Worm (Caenorhabditis elegans): ENCODE results near the gene dyn-1.
A peak's percentile ranks its signal among the peaks of the same experiment; 100 is the strongest.

Gene dyn-1

DNA sequence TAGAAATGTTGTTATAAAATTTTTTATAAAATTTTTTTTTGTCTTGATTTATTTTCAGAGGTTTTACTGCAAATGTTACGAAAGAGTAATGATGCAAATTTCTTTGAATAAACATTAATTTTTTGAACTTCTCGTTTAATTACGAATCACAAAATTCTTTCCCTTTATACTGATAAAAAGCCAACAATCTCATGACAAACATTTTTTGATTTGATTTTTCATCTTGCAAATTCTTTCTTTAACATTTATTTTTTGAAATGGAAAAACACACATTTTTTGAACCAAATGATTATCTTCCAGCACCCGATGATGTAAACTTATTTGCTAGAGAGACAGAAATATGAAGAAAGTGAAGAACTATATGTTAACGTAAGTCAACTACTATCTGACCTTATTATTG is 51.5 kb downstream of the dyn-1 start, which contains the start of gene K09E9.1:
K09E9.1 (plus strand) TSS at position 301 of the 400 bp plus-strand sequence.
- no peak for TF ChIP-seq nhr-67 (tag; optimal IDR thresholded peaks at IDR 0.05)
- TF ChIP-seq nhr-237 (tag; optimal IDR thresholded peaks at IDR 0.05) = no peak
- no peak for TF ChIP-seq eor-1 (tag; optimal IDR thresholded peaks at IDR 0.05)
- TF ChIP-seq lsy-12 (tag; optimal IDR thresholded peaks at IDR 0.05) = no peak
- no peak for TF ChIP-seq fos-1 (tag; optimal IDR thresholded peaks at IDR 0.05)
- no peak for TF ChIP-seq nfya-1 (tag; optimal IDR thresholded peaks at IDR 0.05; ENCODE audit: insufficient read depth)
- TF ChIP-seq tbx-2 (tag; optimal IDR thresholded peaks at IDR 0.05) = no peak
- TF ChIP-seq pha-4 (tag; optimal IDR thresholded peaks at IDR 0.05) = no peak
- peak; percentile 18 for TF ChIP-seq elt-2 (tag; optimal IDR thresholded peaks at IDR 0.05)

DNA sequence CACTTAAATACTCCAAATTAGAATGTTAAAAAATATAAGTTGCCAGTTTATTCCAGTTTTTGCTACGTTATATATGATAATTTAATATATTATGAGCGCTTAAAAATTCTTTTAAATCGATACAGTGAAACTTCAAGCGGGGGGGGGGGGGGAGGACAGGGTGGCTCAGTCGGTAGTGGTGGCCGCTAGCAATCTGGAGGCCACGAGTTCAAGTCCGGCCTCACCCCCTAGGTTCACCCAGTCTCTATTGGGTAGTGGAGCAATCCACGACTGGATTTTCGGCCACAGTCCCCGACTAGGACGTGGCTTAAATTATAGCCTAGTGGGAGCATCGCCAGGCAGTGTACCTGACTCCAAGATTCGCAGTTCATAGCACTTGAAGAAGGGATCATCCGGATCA is 52.3 kb downstream of the dyn-1 start:
- TF ChIP-seq snpc-4 (tag; optimal IDR thresholded peaks at IDR 0.05) (no peak), ceh-9 (tag; optimal IDR thresholded peaks at IDR 0.05) (no peak), skn-1 (tag; optimal IDR thresholded peaks at IDR 0.05) (no peak), aly-2 (tag; optimal IDR thresholded peaks at IDR 0.05) (no peak), daf-12 (tag; optimal IDR thresholded peaks at IDR 0.05) (no peak), pqm-1 (tag; optimal IDR thresholded peaks at IDR 0.05) (no peak), lin-15B (tag; optimal IDR thresholded peaks at IDR 0.05) (no peak), mdl-1 (tag; optimal IDR thresholded peaks at IDR 0.05) (no peak), hmg-11 (tag; optimal IDR thresholded peaks at IDR 0.05) (no peak), elt-2 (tag; optimal IDR thresholded peaks at IDR 0.05) (no peak), nfya-1 (tag; optimal IDR thresholded peaks at IDR 0.05; ENCODE audit: insufficient read depth) (no peak), elt-1 (tag; optimal IDR thresholded peaks at IDR 0.05) (no peak), nhr-77 (tag; optimal IDR thresholded peaks at IDR 0.05) (no peak)

DNA sequence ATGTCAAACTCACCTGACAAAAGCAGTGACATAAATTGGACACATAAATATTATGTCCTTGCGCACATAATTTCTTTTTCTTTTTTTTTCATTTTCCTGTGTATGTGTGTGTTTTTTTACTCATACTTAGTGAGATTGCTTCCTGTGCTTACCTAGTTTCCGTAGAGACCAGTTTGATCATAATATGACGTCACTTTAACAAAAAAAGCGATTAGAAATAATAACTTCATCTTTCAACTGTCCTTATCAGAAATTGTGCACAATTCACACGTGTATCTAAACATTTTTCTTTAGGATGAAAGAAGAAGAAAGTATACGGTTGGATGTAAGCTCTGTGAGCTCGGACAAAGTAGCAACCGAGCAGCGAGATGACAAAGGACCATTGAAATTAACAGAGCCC is 53.4 kb downstream of the dyn-1 start:
- TF ChIP-seq elt-2 (tag; optimal IDR thresholded peaks at IDR 0.05) (peak; percentile 65), pqm-1 (tag; optimal IDR thresholded peaks at IDR 0.05) (peak; percentile 46), nhr-77 (tag; optimal IDR thresholded peaks at IDR 0.05) (no peak)

All from whole organism, L3 larva.